Worm (Caenorhabditis elegans) whole organism, L4 larva: ENCODE results near the gene T20B5.2.
"Not testable (repeated sequence)": the region's sequence is repeated elsewhere in the genome, so short reads cannot be mapped to it uniquely, and the experiment has no call there.

Experiments
- F26F4.8 ChIP-seq: fragments of 200-800 bp; sonication (Bioruptor generic); conservative IDR thresholded peaks from 2 replicates; pipeline ENCODE4 v1.3.6; 2022; ENCODE audit warnings: missing genetic modification characterization, missing compliant biosample characterization
- R02D3.7 ChIP-seq: fragments of 150-350 bp; sonication (generic microtip); optimal IDR thresholded peaks from 3 replicates; lab custom pipeline; 2014; ENCODE audit warnings: missing biosample characterization, missing genetic modification characterization
- dmd-6 ChIP-seq: fragments of 200-800 bp; sonication (Bioruptor generic); IDR thresholded peaks from 2 replicates; pipeline ENCODE4 v1.3.6; 2022; ENCODE audit warnings: missing genetic modification reagents, missing genetic modification characterization, missing compliant biosample characterization
- fos-1 ChIP-seq: fragments of 150-350 bp; optimal IDR thresholded peaks from 2 replicates; lab custom pipeline; 2014; ENCODE audit warnings: missing biosample characterization, missing genetic modification characterization
- lin-13 ChIP-seq: fragments of 150-350 bp; optimal IDR thresholded peaks from 2 replicates; lab custom pipeline; 2014; ENCODE audit warnings: missing biosample characterization, missing genetic modification reagents, missing genetic modification characterization
- lin-15B ChIP-seq: fragments of 150-350 bp; sonication (generic microtip); optimal IDR thresholded peaks from 3 replicates; lab custom pipeline; 2014; ENCODE audit warnings: missing biosample characterization, missing genetic modification characterization
- lir-3 ChIP-seq: sonication (generic microtip); optimal IDR thresholded peaks from 2 replicates; lab custom pipeline; 2016; ENCODE audit warnings: mild to moderate bottlenecking, missing genetic modification characterization, missing compliant biosample characterization
- lsy-2 ChIP-seq, 2 experiments: fragments of 150-350 bp in 1 of 2; sonication (generic microtip) in 1 of 2; optimal IDR thresholded peaks; 2 replicates each; lab custom pipeline; 2014 to 2017; ENCODE audit warnings: missing biosample characterization in 2 of 2, missing genetic modification characterization in 2 of 2
- nhr-25 ChIP-seq: sonication (generic microtip); optimal IDR thresholded peaks from 2 replicates; lab custom pipeline; 2017; ENCODE audit warnings: missing genetic modification characterization, mild to moderate bottlenecking, missing compliant biosample characterization, antibody characterized with exemption, moderate library complexity, borderline replicate concordance; ENCODE audit not compliant: insufficient read depth
- nhr-76 ChIP-seq: fragments of 150-350 bp; optimal IDR thresholded peaks from 2 replicates; lab custom pipeline; 2014; ENCODE audit warnings: missing biosample characterization, missing genetic modification characterization
- nhr-77 ChIP-seq: fragments of 150-350 bp; optimal IDR thresholded peaks from 2 replicates; lab custom pipeline; 2014; ENCODE audit warnings: missing biosample characterization, missing genetic modification characterization
- pha-4 ChIP-seq, 2 experiments: fragments of 150-350 bp in 1 of 2; fragments of 200-800 bp in 1 of 2; sonication (Bioruptor generic) in 1 of 2; IDR thresholded peaks in 1 of 2; optimal IDR thresholded peaks in 1 of 2; 2 replicates each; pipeline versions ENCODE4 v1.3.6 to Lab custom; 2014 to 2022; ENCODE audit warnings: missing genetic modification characterization in 2 of 2, missing genetic modification reagents in 2 of 2, missing biosample characterization in 1 of 2, missing compliant biosample characterization in 1 of 2
- sdz-12 ChIP-seq: fragments of 200-800 bp; sonication (Bioruptor generic); optimal IDR thresholded peaks from 2 replicates; lab custom pipeline; 2018; ENCODE audit warnings: mild to moderate bottlenecking, missing genetic modification characterization, missing compliant biosample characterization
- spr-3 ChIP-seq: fragments of 200-800 bp; sonication (Bioruptor generic); optimal IDR thresholded peaks from 2 replicates; lab custom pipeline; 2018; ENCODE audit warnings: mild to moderate bottlenecking, missing genetic modification characterization, missing compliant biosample characterization

DNA sequence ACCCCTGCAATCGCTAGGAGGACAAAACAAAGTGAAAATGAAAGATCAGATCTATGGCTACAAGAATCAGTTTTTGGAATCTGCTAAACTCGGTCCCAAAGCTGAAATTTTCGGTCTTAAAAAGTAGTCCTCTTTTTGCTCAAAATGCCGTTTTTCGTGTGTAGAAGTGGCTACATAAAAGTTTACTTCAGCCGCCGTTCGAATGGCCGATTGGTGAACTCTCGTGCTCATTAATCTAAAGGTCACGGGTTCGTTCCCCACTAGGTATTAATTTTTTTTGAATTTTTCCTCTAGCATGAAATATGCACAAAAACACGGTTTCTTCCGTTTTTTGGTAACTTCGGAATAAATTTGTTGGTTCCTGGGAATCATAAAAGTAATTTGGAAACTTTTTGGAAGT, 5.2 kb upstream of the T20B5.2 start:
- TF ChIP-seq dmd-6 (GFP tag; lab: Robert Waterston, UW); lin-13 (GFP tag; lab: Kevin White, UChicago); spr-3 (GFP tag; lab: Kevin White, UChicago); lir-3 (tag; lab: Kevin White, UChicago); nhr-76 (tag; lab: Kevin White, UChicago); R02D3.7 (tag; lab: Kevin White, UChicago); lin-15B (tag; lab: Kevin White, UChicago); F26F4.8 (GFP tag; lab: Robert Waterston, UW); nhr-25 (tag; lab: Kevin White, UChicago); nhr-77 (tag; lab: Kevin White, UChicago); fos-1 (tag; lab: Kevin White, UChicago); sdz-12 (GFP tag; lab: Kevin White, UChicago); lsy-2 (tag; optimal IDR thresholded peaks at IDR 0.05; lab: Kevin White, UChicago); pha-4 (tag; optimal IDR thresholded peaks at IDR 0.05; lab: Kevin White, UChicago): not testable (repeated sequence)
- peak; percentile 62; the same call in 1 of the 2 replicates for TF ChIP-seq pha-4 (GFP tag; IDR thresholded peaks at IDR 0.05; lab: Robert Waterston, UW)
